Fruit fly (Drosophila melanogaster) whole organism: ENCODE measurements around the gene CG6833.

ENCODE experiments used
- CG8478 ChIP-seq: fragments of >200 bp; optimal IDR thresholded peaks from 2 replicates; lab custom pipeline; 2018; ENCODE audit warnings: inconsistent platforms
- Dll ChIP-seq: fragments of >200 bp; optimal IDR thresholded peaks from 2 replicates; lab custom pipeline; 2017
- EcR ChIP-seq, 2 experiments: fragments of >200 bp; optimal IDR thresholded peaks; 2 replicates each; lab custom pipeline; 2017; ENCODE audit warnings: missing biosample characterization in 2 of 2, missing genetic modification characterization in 2 of 2, missing genetic modification reagents in 2 of 2
- pan ChIP-seq: fragments of >200 bp; optimal IDR thresholded peaks from 2 replicates; lab custom pipeline; 2017
- psq ChIP-seq: fragments of >200 bp; optimal IDR thresholded peaks from 2 replicates; lab custom pipeline; 2017

DNA sequence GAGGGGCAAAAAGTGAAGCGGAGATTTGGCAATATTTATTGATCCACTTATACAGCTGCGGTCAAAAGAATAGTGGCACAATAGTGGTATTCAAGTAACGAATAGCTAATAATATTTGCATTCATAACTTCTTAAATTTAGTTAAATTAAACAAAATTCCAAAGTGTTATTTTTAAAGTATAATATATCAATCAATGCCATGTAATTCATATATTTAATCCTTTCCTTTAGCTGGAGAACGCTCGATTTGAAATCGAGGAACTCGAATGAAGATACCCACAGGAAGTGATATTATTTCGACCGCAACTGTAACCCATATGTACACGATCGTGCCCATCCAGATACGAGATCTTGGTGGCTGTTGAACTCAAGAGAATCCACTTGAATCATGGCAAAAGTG lies 28.2 kb downstream of the CG6833 start:
- no peak for TF ChIP-seq Dll (lab: Kevin White, UChicago)
- TF ChIP-seq CG8478 (lab: Kevin White, UChicago), result no peak
- TF ChIP-seq EcR (GFP tag; optimal IDR thresholded peaks at IDR 0.05; lab: Kevin White, UChicago), result no peak
- TF ChIP-seq psq, result no peak
- TF ChIP-seq pan (lab: Kevin White, UChicago), result no peak
